Worm (Caenorhabditis elegans) whole organism, L4/young adult: ENCODE results near the gene egl-45.
A peak's percentile ranks its signal among the peaks of the same experiment; 100 is the strongest.

Source experiments
- W03F9.2 ChIP-seq: fragments of 150-350 bp; optimal IDR thresholded peaks from 2 replicates; lab custom pipeline; 2014; ENCODE audit warnings: missing biosample characterization, missing genetic modification characterization
- dao-5 ChIP-seq: sonication (generic microtip); optimal IDR thresholded peaks from 2 replicates; lab custom pipeline; 2016; ENCODE audit warnings: missing genotype, missing genetic modification characterization, moderate library complexity, missing compliant biosample characterization
- him-1 ChIP-seq: sonication (generic microtip); optimal IDR thresholded peaks from 2 replicates; lab custom pipeline; 2016; ENCODE audit warnings: missing genotype, missing genetic modification reagents, missing genetic modification characterization, missing compliant biosample characterization

The egl-45 gene

ce11 chrIII:7828576-7829461 lies at the start of gene egl-45, which contains the start of gene kcmf-1:
Gene egl-45, minus strand, starts transcription at chrIII:7828626.
Gene kcmf-1, plus strand, starts transcription at chrIII:7829411.
- TF ChIP-seq W03F9.2 (peak; percentile 50), him-1 (tag; lab: Kevin White, UChicago) (no peak)

- TF ChIP-seq dao-5 (tag; lab: Kevin White, UChicago), result no peak
These were observed 48.7 kb upstream of the egl-45 start for ce11 chrIII:7877090-7877489.

- TF ChIP-seq him-1 (tag; lab: Kevin White, UChicago), result no peak
- TF ChIP-seq W03F9.2, result no peak
- no peak for TF ChIP-seq dao-5 (tag; lab: Kevin White, UChicago)
These were observed 45.1 kb upstream of the egl-45 start, which contains the start of gene tyr-1 for ce11 chrIII:7873481-7873880. Gene tyr-1, plus strand, starts transcription at chrIII:7873781.

ce11 chrIII:7872776-7873175 lies 44.4 kb upstream of the egl-45 start:
- no peak for TF ChIP-seq dao-5 (tag; lab: Kevin White, UChicago)
- no peak for TF ChIP-seq W03F9.2
- no peak for TF ChIP-seq him-1 (tag; lab: Kevin White, UChicago)

- no peak for TF ChIP-seq dao-5 (tag; lab: Kevin White, UChicago)
- TF ChIP-seq him-1 (tag; lab: Kevin White, UChicago), result no peak
- TF ChIP-seq W03F9.2, result no peak
These were observed 37.8 kb upstream of the egl-45 start, which contains the start of gene cup-4 for ce11 chrIII:7866189-7866588. Gene cup-4, plus strand, starts transcription at chrIII:7866489.

- no peak for TF ChIP-seq dao-5 (tag; lab: Kevin White, UChicago)
- TF ChIP-seq him-1 (tag; lab: Kevin White, UChicago), result no peak
- no peak for TF ChIP-seq W03F9.2
These were observed 36.9 kb upstream of the egl-45 start, which contains the start of gene slc-17.3 for ce11 chrIII:7865238-7865761. Gene slc-17.3, minus strand, starts transcription at chrIII:7865288.

- TF ChIP-seq him-1 (tag; lab: Kevin White, UChicago), result no peak
- TF ChIP-seq dao-5 (tag; lab: Kevin White, UChicago), result no peak
- TF ChIP-seq W03F9.2, result no peak
These were observed 33.2 kb upstream of the egl-45 start, which contains the start of gene snr-5 for ce11 chrIII:7861535-7862120. Gene snr-5, plus strand, starts transcription at chrIII:7862070.

- no peak for TF ChIP-seq dao-5 (tag; lab: Kevin White, UChicago)
These were observed 32.5 kb upstream of the egl-45 start, which contains the start of gene cuc-1 for ce11 chrIII:7860885-7861284. Gene cuc-1, minus strand, starts transcription at chrIII:7860985.

- TF ChIP-seq W03F9.2 (no peak), dao-5 (tag; lab: Kevin White, UChicago) (no peak), him-1 (tag; lab: Kevin White, UChicago) (no peak)
These were observed 30.9 kb upstream of the egl-45 start, which contains the start of gene tomm-7 for ce11 chrIII:7859313-7859712. Gene tomm-7, plus strand, starts transcription at chrIII:7859613.

- TF ChIP-seq W03F9.2 (no peak), him-1 (tag; lab: Kevin White, UChicago) (peak; percentile 21), dao-5 (tag; lab: Kevin White, UChicago) (no peak)
These were observed 30.1 kb upstream of the egl-45 start, which contains the start of the genes coq-5 and ufm-1 for ce11 chrIII:7858407-7859029. Gene coq-5, minus strand, starts transcription at chrIII:7858457. Gene ufm-1, plus strand, starts transcription at chrIII:7858979.

- TF ChIP-seq him-1 (tag; lab: Kevin White, UChicago), result no peak
- TF ChIP-seq W03F9.2, result no peak
- no peak for TF ChIP-seq dao-5 (tag; lab: Kevin White, UChicago)
These were observed 28.7 kb upstream of the egl-45 start, which contains the start of gene tag-307 for ce11 chrIII:7857142-7857541. Gene tag-307, minus strand, starts transcription at chrIII:7857242.

- TF ChIP-seq W03F9.2, result no peak
- TF ChIP-seq dao-5 (tag; lab: Kevin White, UChicago), result no peak
- TF ChIP-seq him-1 (tag; lab: Kevin White, UChicago), result no peak
These were observed 27.0 kb upstream of the egl-45 start for ce11 chrIII:7855468-7855867.

ce11 chrIII:7854494-7855184 lies 26.2 kb upstream of the egl-45 start, which contains the start of gene rpl-35:
Gene rpl-35, plus strand, starts transcription at chrIII:7855134.
- peak; percentile 99 for TF ChIP-seq W03F9.2
- TF ChIP-seq him-1 (tag; lab: Kevin White, UChicago), result peak; percentile 99
- TF ChIP-seq dao-5 (tag; lab: Kevin White, UChicago), result peak; percentile 79
